Fruit fly (Drosophila melanogaster) whole organism, pupa: ENCODE measurements around the gene mfas.

Experiments used
- CG10348 ChIP-seq: fragments of 200-800 bp; sonication (Bioruptor generic); IDR thresholded peaks from 2 replicates; pipeline ENCODE4 v1.3.6; 2022; ENCODE audit warnings: missing biosample characterization, missing genetic modification characterization
- CG12605 ChIP-seq: fragments of 200-800 bp; sonication (Bioruptor generic); IDR thresholded peaks from 2 replicates; pipeline ENCODE4 v1.3.6; 2022; ENCODE audit warnings: missing biosample characterization, missing genetic modification characterization
- CG13204 ChIP-seq: fragments of 200-800 bp; sonication (Bioruptor generic); optimal IDR thresholded peaks from 2 replicates; lab custom pipeline; 2018; ENCODE audit warnings: missing biosample characterization, mild to moderate bottlenecking, missing genetic modification characterization, moderate library complexity
- CG14655 ChIP-seq: fragments of 200-800 bp; sonication (Bioruptor generic); optimal IDR thresholded peaks from 3 replicates; lab custom pipeline; 2017; ENCODE audit warnings: mild to moderate bottlenecking, missing biosample characterization, missing genetic modification reagents, missing genetic modification characterization
- CG15710 ChIP-seq: fragments of 200-800 bp; sonication (Bioruptor generic); optimal IDR thresholded peaks from 2 replicates; lab custom pipeline; 2018; ENCODE audit warnings: missing biosample characterization, mild to moderate bottlenecking, missing genetic modification characterization, moderate library complexity
- CG17806 ChIP-seq: fragments of 200-800 bp; sonication (Bioruptor generic); optimal IDR thresholded peaks from 2 replicates; lab custom pipeline; 2018; ENCODE audit warnings: missing biosample characterization, mild to moderate bottlenecking, missing genetic modification characterization, moderate library complexity
- CG32121 ChIP-seq: fragments of 200-800 bp; sonication (Bioruptor generic); IDR thresholded peaks from 2 replicates; pipeline ENCODE4 v1.3.6; 2022; ENCODE audit warnings: missing biosample characterization, missing genetic modification characterization
- CG34367 ChIP-seq: fragments of 200-800 bp; sonication (Bioruptor generic); optimal IDR thresholded peaks from 2 replicates; lab custom pipeline; 2018; ENCODE audit warnings: missing biosample characterization, mild to moderate bottlenecking, missing genetic modification characterization
- CG4496 ChIP-seq: fragments of 200-800 bp; sonication (Bioruptor generic); IDR thresholded peaks from 3 replicates; pipeline ENCODE4 v1.3.6; 2022; ENCODE audit warnings: missing biosample characterization, missing genetic modification characterization
- CG8159 ChIP-seq: fragments of 200-800 bp; sonication (Bioruptor generic); optimal IDR thresholded peaks from 3 replicates; lab custom pipeline; 2018; ENCODE audit warnings: missing biosample characterization, mild to moderate bottlenecking, missing genetic modification characterization, moderate library complexity
- CG8301 ChIP-seq: fragments of 200-800 bp; sonication (Bioruptor generic); optimal IDR thresholded peaks from 2 replicates; lab custom pipeline; 2018; ENCODE audit warnings: missing biosample characterization, mild to moderate bottlenecking, missing genetic modification characterization
- CG9948 ChIP-seq: fragments of 200-800 bp; sonication (Bioruptor generic); optimal IDR thresholded peaks from 2 replicates; lab custom pipeline; 2018; ENCODE audit warnings: missing biosample characterization, mild to moderate bottlenecking, missing genetic modification characterization, moderate library complexity
- D1 ChIP-seq: fragments of 200-800 bp; sonication (Bioruptor generic); optimal IDR thresholded peaks from 2 replicates; lab custom pipeline; 2018; ENCODE audit warnings: missing biosample characterization, mild to moderate bottlenecking, missing genetic modification characterization, moderate library complexity
- EcR ChIP-seq: fragments of 200-800 bp; sonication (Bioruptor generic); optimal IDR thresholded peaks from 3 replicates; lab custom pipeline; 2019; ENCODE audit warnings: missing biosample characterization, missing genetic modification characterization, mild to moderate bottlenecking, moderate library complexity, missing genetic modification reagents
- Ets98B ChIP-seq: fragments of 200-800 bp; sonication (Bioruptor generic); IDR thresholded peaks from 2 replicates; pipeline ENCODE4 v1.3.6; 2022; ENCODE audit warnings: missing biosample characterization, missing genetic modification characterization
- Pif1A ChIP-seq: fragments of 200-800 bp; sonication (Bioruptor generic); optimal IDR thresholded peaks from 3 replicates; lab custom pipeline; 2016; ENCODE audit warnings: missing biosample characterization, missing genetic modification characterization
- Pif1B ChIP-seq: fragments of 200-800 bp; sonication (Bioruptor generic); optimal IDR thresholded peaks from 3 replicates; lab custom pipeline; 2016; ENCODE audit warnings: missing biosample characterization, missing genetic modification characterization
- Snoo ChIP-seq: fragments of 200-800 bp; sonication (Bioruptor generic); optimal IDR thresholded peaks from 3 replicates; lab custom pipeline; 2017; ENCODE audit warnings: missing biosample characterization, mild to moderate bottlenecking, missing genetic modification characterization, inconsistent platforms
- fd96Ca ChIP-seq: fragments of 200-800 bp; sonication (Bioruptor generic); IDR thresholded peaks from 3 replicates; pipeline ENCODE4 v1.3.6; 2022; ENCODE audit warnings: missing biosample characterization, missing genetic modification characterization
- gl ChIP-seq: fragments of 200-800 bp; sonication (Bioruptor generic); optimal IDR thresholded peaks from 2 replicates; lab custom pipeline; 2018; ENCODE audit warnings: missing biosample characterization, mild to moderate bottlenecking, missing genetic modification characterization
- rn ChIP-seq: fragments of 200-800 bp; sonication (Bioruptor generic); IDR thresholded peaks from 2 replicates; pipeline ENCODE4 v1.3.6; 2022; ENCODE audit warnings: missing biosample characterization, missing genetic modification characterization

Gene mfas

dm6 chr3R:12016828-12017280 is 23.7 kb upstream of the mfas start, which contains the start of the genes DCAF12 and Spt3:
Gene DCAF12 (minus strand): TSS chr3R:12017031.
Gene Spt3 (plus strand): TSS chr3R:12017156.
- no peak for TF ChIP-seq CG12605
- peak; percentile 54 for TF ChIP-seq CG15710 (tag; lab: Kevin White, UChicago)
- TF ChIP-seq rn (GFP tag; lab: Robert Waterston, UW) = no peak
- no peak for TF ChIP-seq CG9948 (tag; lab: Kevin White, UChicago)
- peak; percentile 32 for TF ChIP-seq CG17806 (tag; lab: Kevin White, UChicago)
- peak; percentile 21; the same call in 1 of the 2 replicates for TF ChIP-seq CG32121
- no peak for TF ChIP-seq CG13204 (GFP tag; lab: Kevin White, UChicago)
- TF ChIP-seq Snoo = no peak
- no peak for TF ChIP-seq fd96Ca (GFP tag; lab: Robert Waterston, UW)
- TF ChIP-seq CG14655 (GFP tag; lab: Kevin White, UChicago) = no peak
- no peak for TF ChIP-seq CG10348
- no peak for TF ChIP-seq D1 (tag; lab: Kevin White, UChicago)
- no peak for TF ChIP-seq CG8301 (tag; lab: Kevin White, UChicago)
- peak; percentile 14 for TF ChIP-seq Pif1B (GFP tag; lab: Kevin White, UChicago)
- no peak for TF ChIP-seq Ets98B (GFP tag; lab: Robert Waterston, UW)
- TF ChIP-seq, all 21 proteins: peak for 4

DNA sequence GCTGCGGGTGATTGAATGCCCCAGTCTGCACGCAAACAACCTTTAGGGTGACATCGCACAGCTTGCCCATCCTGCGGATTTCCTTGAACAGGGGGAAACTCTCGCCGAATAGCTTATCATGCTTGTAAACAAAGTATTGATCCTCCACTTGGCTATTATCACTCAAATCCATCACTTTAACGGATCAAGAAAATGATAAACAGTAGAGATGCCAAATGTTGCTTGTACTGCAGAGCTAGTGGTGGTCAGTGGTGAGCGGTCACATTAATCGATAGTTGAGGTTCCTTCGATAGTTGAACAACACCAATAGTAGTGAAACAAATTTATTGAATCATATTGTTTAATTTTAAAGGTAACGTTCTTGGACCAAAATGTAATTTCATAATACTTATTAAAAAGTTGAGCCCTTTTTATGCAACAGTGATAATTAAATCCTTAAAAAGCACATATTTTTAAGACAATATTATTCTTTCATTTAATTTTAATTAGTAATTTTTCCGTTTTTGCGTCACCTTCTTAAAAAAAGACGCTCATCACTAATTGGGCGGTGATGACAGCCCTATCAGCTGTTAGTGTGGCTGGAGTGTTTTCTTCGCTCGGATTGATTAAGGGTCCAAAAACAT is 17.2 kb upstream of the mfas start, which contains the start of the genes KLHL18 and GCC185:
KLHL18 (minus strand) TSS at position 233 of the 623 bp plus-strand sequence.
GCC185 (plus strand) TSS at position 571 of the 623 bp plus-strand sequence.
- peak; percentile 57; the same call in 1 of the 2 replicates for TF ChIP-seq rn (GFP tag; lab: Robert Waterston, UW)
- TF ChIP-seq CG15710 (tag; lab: Kevin White, UChicago) = peak; percentile 74
- TF ChIP-seq CG8159 = peak; percentile 82
- no peak for TF ChIP-seq Pif1A (GFP tag; lab: Kevin White, UChicago)
- TF ChIP-seq Snoo = peak; percentile 67
- peak; percentile 54 for TF ChIP-seq CG34367 (tag; lab: Kevin White, UChicago)
- TF ChIP-seq CG9948 (tag; lab: Kevin White, UChicago) = peak; percentile 77
- TF ChIP-seq CG4496 (GFP tag; lab: Robert Waterston, UW) = peak; percentile 54; the same call in 1 of the 3 replicates
- peak; percentile 9 for TF ChIP-seq EcR (GFP tag; lab: Kevin White, UChicago)
- no peak for TF ChIP-seq D1 (tag; lab: Kevin White, UChicago)
- TF ChIP-seq CG17806 (tag; lab: Kevin White, UChicago) = peak; percentile 61
- peak; percentile 46; the same call in 1 of the 2 replicates for TF ChIP-seq CG10348
- no peak for TF ChIP-seq CG12605

DNA sequence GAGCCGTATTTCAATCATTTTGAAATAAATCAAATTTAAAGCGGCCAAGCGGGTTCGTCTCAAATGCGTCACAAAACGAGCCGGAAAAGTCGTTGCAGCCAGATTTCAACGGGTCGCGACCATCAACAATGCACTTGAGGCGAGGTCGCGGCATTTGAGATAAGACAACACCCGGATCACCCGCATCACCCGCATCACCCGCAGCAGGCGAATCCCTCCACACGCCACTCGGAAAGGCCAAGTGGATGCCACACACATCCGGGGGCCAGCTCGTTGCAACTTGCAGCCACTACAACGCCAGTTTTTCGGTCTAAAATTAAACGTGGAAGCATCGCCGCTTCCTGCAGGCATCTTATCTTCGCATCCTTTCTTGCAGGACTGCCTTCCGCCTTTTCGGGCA is 13.3 kb upstream of the mfas start:
- TF ChIP-seq CG8301 (tag; lab: Kevin White, UChicago) (no peak), fd96Ca (GFP tag; lab: Robert Waterston, UW) (0 out of 3 replicates have a peak, but pooled peaks have one; percentile 21), Snoo (no peak), rn (GFP tag; lab: Robert Waterston, UW) (peak; percentile 11; the same call in 1 of the 2 replicates), CG12605 (no peak)

- TF ChIP-seq Snoo = no peak
- peak; percentile 26; the same call in 1 of the 2 replicates for TF ChIP-seq CG12605
- TF ChIP-seq, all 21 proteins: peak for 1
These were observed 12.3 kb upstream of the mfas start, which contains the start of gene Tk for dm6 chr3R:12005417-12005816. Gene Tk (minus strand): TSS chr3R:12005473.

- TF ChIP-seq Ets98B (GFP tag; lab: Robert Waterston, UW) (no peak), CG8159 (no peak), CG12605 (0 out of 2 replicates have a peak, but pooled peaks have one; percentile 26), rn (GFP tag; lab: Robert Waterston, UW) (no peak), CG9948 (tag; lab: Kevin White, UChicago) (no peak)
These were observed 6.0 kb upstream of the mfas start, which contains the start of gene Ect3 for dm6 chr3R:11999074-11999473. Gene Ect3 (plus strand): TSS chr3R:11999278.

DNA sequence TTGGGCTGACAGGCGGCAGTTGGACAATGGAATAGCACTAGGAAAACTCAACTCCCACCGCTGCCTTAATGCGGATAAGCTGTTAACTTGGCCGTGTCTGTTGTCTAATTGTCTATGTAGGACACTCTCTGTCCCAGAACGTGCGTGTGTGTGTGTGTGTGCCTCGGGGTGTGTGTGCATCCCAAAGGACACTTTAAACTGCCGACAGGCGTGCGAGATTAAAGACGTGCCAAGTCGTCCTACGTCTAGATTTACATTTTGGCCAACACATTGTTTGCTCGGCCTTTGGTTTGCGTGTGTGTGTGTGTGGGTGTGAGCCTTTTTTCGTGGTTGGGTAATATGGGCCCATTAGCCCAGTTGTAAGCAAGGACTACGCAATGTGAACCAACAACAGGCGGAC is 5.0 kb upstream of the mfas start:
- TF ChIP-seq CG12605 (no peak), CG17806 (tag; lab: Kevin White, UChicago) (no peak), EcR (GFP tag; lab: Kevin White, UChicago) (no peak), CG8159 (no peak), gl (tag; lab: Kevin White, UChicago) (no peak), CG15710 (tag; lab: Kevin White, UChicago) (no peak), Pif1A (GFP tag; lab: Kevin White, UChicago) (no peak), CG34367 (tag; lab: Kevin White, UChicago) (no peak), CG14655 (GFP tag; lab: Kevin White, UChicago) (no peak), rn (GFP tag; lab: Robert Waterston, UW) (no peak), Snoo (no peak), Pif1B (GFP tag; lab: Kevin White, UChicago) (no peak), CG4496 (GFP tag; lab: Robert Waterston, UW) (no peak), CG8301 (tag; lab: Kevin White, UChicago) (no peak), fd96Ca (GFP tag; lab: Robert Waterston, UW) (no peak), D1 (tag; lab: Kevin White, UChicago) (no peak), CG10348 (no peak), CG9948 (tag; lab: Kevin White, UChicago) (no peak), Ets98B (GFP tag; lab: Robert Waterston, UW) (no peak)
